Fruit fly (Drosophila melanogaster) whole organism, embryonic: ENCODE measurements around the gene Pss.
A peak's percentile ranks its signal among the peaks of the same experiment; 100 is the strongest.

Experiments
- ATbp ChIP-seq: fragments of 200-800 bp; sonication (Bioruptor generic); optimal IDR thresholded peaks from 2 replicates; lab custom pipeline; 2017; ENCODE audit warnings: missing biosample characterization, mild to moderate bottlenecking, missing genetic modification characterization, missing genetic modification reagents
- Aef1 ChIP-seq: fragments of 200-800 bp; sonication (Bioruptor generic); IDR thresholded peaks from 3 replicates; pipeline ENCODE4 v1.3.6; 2022; ENCODE audit warnings: missing biosample characterization, missing genetic modification characterization
- Atf3 ChIP-seq: fragments of 200-800 bp; sonication (Bioruptor generic); optimal IDR thresholded peaks from 3 replicates; lab custom pipeline; 2016; ENCODE audit warnings: missing biosample characterization, missing genetic modification characterization
- B-H1 ChIP-seq: fragments of 200-800 bp; sonication (Bioruptor generic); IDR thresholded peaks from 3 replicates; pipeline ENCODE4 v1.3.6; 2022; ENCODE audit warnings: missing biosample characterization, missing genetic modification characterization
- BtbVII ChIP-seq: fragments of 200-800 bp; sonication (Bioruptor generic); optimal IDR thresholded peaks from 3 replicates; lab custom pipeline; 2017; ENCODE audit warnings: missing biosample characterization, mild to moderate bottlenecking, missing genetic modification characterization
- Bteb2 ChIP-seq: fragments of 200-800 bp; sonication (Bioruptor generic); optimal IDR thresholded peaks from 2 replicates; lab custom pipeline; 2016; ENCODE audit warnings: missing biosample characterization, missing genetic modification characterization
- CG10147 ChIP-seq: fragments of 200-800 bp; sonication (Bioruptor generic); optimal IDR thresholded peaks from 2 replicates; lab custom pipeline; 2019; ENCODE audit warnings: missing biosample characterization, mild to moderate bottlenecking, missing genetic modification characterization, moderate library complexity
- CG15479 ChIP-seq: fragments of 200-800 bp; sonication (Bioruptor generic); optimal IDR thresholded peaks from 3 replicates; lab custom pipeline; 2019; ENCODE audit warnings: missing biosample characterization, mild to moderate bottlenecking, missing genetic modification characterization, moderate library complexity
- CG16779 ChIP-seq: fragments of 200-800 bp; sonication (Bioruptor generic); IDR thresholded peaks from 2 replicates; pipeline ENCODE4 v1.3.6; 2022; ENCODE audit warnings: missing biosample characterization, missing genetic modification characterization
- CG17328 ChIP-seq: fragments of 200-800 bp; sonication (Bioruptor generic); IDR thresholded peaks from 2 replicates; pipeline ENCODE4 v1.3.6; 2022; ENCODE audit warnings: missing biosample characterization, missing genetic modification characterization
- CG17385 ChIP-seq: fragments of 200-800 bp; sonication (Bioruptor generic); optimal IDR thresholded peaks from 3 replicates; lab custom pipeline; 2018; ENCODE audit warnings: missing biosample characterization, mild to moderate bottlenecking, missing genetic modification characterization
- CG34422 ChIP-seq: fragments of 200-800 bp; sonication (Bioruptor generic); IDR thresholded peaks from 3 replicates; pipeline ENCODE4 v1.3.6; 2022; ENCODE audit warnings: missing biosample characterization, missing genetic modification characterization
- CG3995 ChIP-seq: fragments of 200-800 bp; sonication (Bioruptor generic); optimal IDR thresholded peaks from 3 replicates; lab custom pipeline; 2016; ENCODE audit warnings: missing biosample characterization, missing genetic modification characterization
- CG43689 ChIP-seq: fragments of 200-800 bp; sonication (Bioruptor generic); IDR thresholded peaks from 2 replicates; pipeline ENCODE4 v1.3.6; 2022; ENCODE audit warnings: missing biosample characterization, missing genetic modification characterization
- CG6689 ChIP-seq: fragments of 200-800 bp; sonication (Bioruptor generic); IDR thresholded peaks from 2 replicates; pipeline ENCODE4 v1.3.6; 2022; ENCODE audit warnings: missing biosample characterization, missing genetic modification characterization
- CG6765 ChIP-seq: fragments of 200-800 bp; sonication (Bioruptor generic); optimal IDR thresholded peaks from 3 replicates; lab custom pipeline; 2017; ENCODE audit warnings: missing biosample characterization, mild to moderate bottlenecking, missing genetic modification characterization
- CG7271 ChIP-seq: fragments of 200-800 bp; sonication (Bioruptor generic); optimal IDR thresholded peaks from 2 replicates; lab custom pipeline; 2018; ENCODE audit warnings: missing biosample characterization, mild to moderate bottlenecking, missing genetic modification characterization, moderate library complexity
- CG7839 ChIP-seq: fragments of 200-800 bp; sonication (Bioruptor generic); optimal IDR thresholded peaks from 3 replicates; lab custom pipeline; 2018; ENCODE audit warnings: missing biosample characterization, mild to moderate bottlenecking, missing genetic modification characterization, moderate library complexity
- CG7928 ChIP-seq: fragments of 200-800 bp; sonication (Bioruptor generic); optimal IDR thresholded peaks from 2 replicates; lab custom pipeline; 2017; ENCODE audit warnings: missing biosample characterization, mild to moderate bottlenecking, missing genetic modification characterization
- CG8089 ChIP-seq: fragments of 200-800 bp; sonication (Bioruptor generic); optimal IDR thresholded peaks from 3 replicates; lab custom pipeline; 2016; ENCODE audit warnings: missing biosample characterization, missing genetic modification characterization
- CG8290 ChIP-seq, 3 experiments: fragments of 200-800 bp; sonication (Bioruptor generic); optimal IDR thresholded peaks; 2 replicates each; lab custom pipeline; 2016 to 2019; ENCODE audit warnings: missing biosample characterization in 3 of 3, missing genetic modification characterization in 3 of 3, mild to moderate bottlenecking in 2 of 3, moderate library complexity in 1 of 3
- CG8944 ChIP-seq: fragments of 200-800 bp; sonication (Bioruptor generic); optimal IDR thresholded peaks from 3 replicates; lab custom pipeline; 2016; ENCODE audit warnings: missing biosample characterization, missing genetic modification characterization
- Camta ChIP-seq: fragments of 200-800 bp; sonication (Bioruptor generic); optimal IDR thresholded peaks from 2 replicates; lab custom pipeline; 2016; ENCODE audit warnings: missing biosample characterization, missing genetic modification characterization
- Dll ChIP-seq: fragments of 200-800 bp; sonication (Bioruptor generic); IDR thresholded peaks from 4 replicates; pipeline ENCODE4 v1.3.6; 2022; ENCODE audit warnings: missing biosample characterization, missing genetic modification characterization; ENCODE audit not compliant: partially characterized antibody
- Dref ChIP-seq: fragments of 200-800 bp; sonication (Bioruptor generic); IDR thresholded peaks from 2 replicates; pipeline ENCODE4 v1.3.6; 2022; ENCODE audit warnings: missing biosample characterization, missing genetic modification characterization
- ERR ChIP-seq: fragments of 200-800 bp; sonication (Bioruptor generic); optimal IDR thresholded peaks from 2 replicates; lab custom pipeline; 2016; ENCODE audit warnings: missing biosample characterization, missing genetic modification characterization
- HLH4C ChIP-seq: fragments of 200-800 bp; sonication (Bioruptor generic); IDR thresholded peaks from 3 replicates; pipeline ENCODE4 v1.3.6; 2022; ENCODE audit warnings: missing biosample characterization, missing genetic modification characterization; ENCODE audit not compliant: partially characterized antibody
- Hmr ChIP-seq: fragments of 200-800 bp; sonication (Bioruptor generic); optimal IDR thresholded peaks from 3 replicates; lab custom pipeline; 2017; ENCODE audit warnings: mild to moderate bottlenecking, missing biosample characterization, missing genetic modification reagents, missing genetic modification characterization
- Optix ChIP-seq: fragments of 200-800 bp; sonication (Bioruptor generic); IDR thresholded peaks from 3 replicates; pipeline ENCODE4 v1.3.6; 2022; ENCODE audit warnings: missing biosample characterization, missing genetic modification characterization
- Poxn ChIP-seq: fragments of 200-800 bp; sonication (Bioruptor generic); IDR thresholded peaks from 2 replicates; pipeline ENCODE4 v1.3.6; 2022; ENCODE audit warnings: missing biosample characterization, missing genetic modification characterization
- Rx ChIP-seq: fragments of 200-800 bp; sonication (Bioruptor generic); IDR thresholded peaks from 2 replicates; pipeline ENCODE4 v1.3.6; 2022; ENCODE audit warnings: missing biosample characterization, missing genetic modification characterization
- Sry-δ ChIP-seq: fragments of 200-800 bp; sonication (Bioruptor generic); optimal IDR thresholded peaks from 2 replicates; lab custom pipeline; 2016; ENCODE audit warnings: missing biosample characterization, missing genetic modification characterization
- ash1 ChIP-seq: fragments of 200-800 bp; sonication (Bioruptor generic); optimal IDR thresholded peaks from 2 replicates; lab custom pipeline; 2018; ENCODE audit warnings: missing biosample characterization, mild to moderate bottlenecking, missing genetic modification characterization
- az2 ChIP-seq: fragments of 200-800 bp; sonication (Bioruptor generic); optimal IDR thresholded peaks from 3 replicates; lab custom pipeline; 2016; ENCODE audit warnings: missing biosample characterization, missing genetic modification characterization
- chinmo ChIP-seq: fragments of 200-800 bp; sonication (Bioruptor generic); IDR thresholded peaks from 4 replicates; pipeline ENCODE4 v1.3.6; 2022; ENCODE audit warnings: missing biosample characterization, missing genetic modification characterization; ENCODE audit not compliant: partially characterized antibody
- dmrt11E ChIP-seq: fragments of 200-800 bp; sonication (Bioruptor generic); optimal IDR thresholded peaks from 3 replicates; lab custom pipeline; 2018; ENCODE audit warnings: missing biosample characterization, mild to moderate bottlenecking, missing genetic modification characterization, moderate library complexity
- jumu ChIP-seq: fragments of 200-800 bp; sonication (Bioruptor generic); optimal IDR thresholded peaks from 3 replicates; lab custom pipeline; 2016; ENCODE audit warnings: missing biosample characterization, missing genetic modification characterization
- org-1 ChIP-seq: fragments of 200-800 bp; sonication (Bioruptor generic); optimal IDR thresholded peaks from 2 replicates; lab custom pipeline; 2017; ENCODE audit warnings: missing biosample characterization, missing genetic modification characterization
- p53 ChIP-seq: fragments of 200-800 bp; sonication (Bioruptor generic); optimal IDR thresholded peaks from 2 replicates; lab custom pipeline; 2016; ENCODE audit warnings: missing biosample characterization, missing genetic modification characterization
- pfk ChIP-seq: fragments of 200-800 bp; sonication (Bioruptor generic); optimal IDR thresholded peaks from 2 replicates; lab custom pipeline; 2018; ENCODE audit warnings: missing biosample characterization, mild to moderate bottlenecking, missing genetic modification characterization, moderate library complexity
- phol ChIP-seq: fragments of 200-800 bp; sonication (Bioruptor generic); optimal IDR thresholded peaks from 3 replicates; lab custom pipeline; 2018; ENCODE audit warnings: missing biosample characterization, mild to moderate bottlenecking, missing genetic modification characterization, moderate library complexity
- pnt ChIP-seq: fragments of 200-800 bp; sonication (Bioruptor generic); optimal IDR thresholded peaks from 3 replicates; lab custom pipeline; 2016; ENCODE audit warnings: missing biosample characterization, missing genetic modification characterization
- run ChIP-seq: fragments of 200-800 bp; sonication (Bioruptor generic); optimal IDR thresholded peaks from 3 replicates; lab custom pipeline; 2018; ENCODE audit warnings: missing biosample characterization, mild to moderate bottlenecking, missing genetic modification characterization
- schlank ChIP-seq: fragments of 200-800 bp; sonication (Bioruptor generic); optimal IDR thresholded peaks from 2 replicates; lab custom pipeline; 2018; ENCODE audit warnings: missing biosample characterization, mild to moderate bottlenecking, missing genetic modification characterization
- stc ChIP-seq: fragments of 200-800 bp; sonication (Bioruptor generic); IDR thresholded peaks from 2 replicates; pipeline ENCODE4 v1.3.6; 2022; ENCODE audit warnings: missing biosample characterization, missing genetic modification characterization
- tna ChIP-seq: fragments of 200-800 bp; sonication (Bioruptor generic); IDR thresholded peaks from 2 replicates; pipeline ENCODE4 v1.3.6; 2022; ENCODE audit warnings: missing biosample characterization, missing genetic modification characterization; ENCODE audit not compliant: partially characterized antibody
- toy ChIP-seq: fragments of 200-800 bp; sonication (Bioruptor generic); IDR thresholded peaks from 2 replicates; pipeline ENCODE4 v1.3.6; 2022; ENCODE audit warnings: missing biosample characterization, missing genetic modification characterization
- ttk ChIP-seq: fragments of 200-800 bp; sonication (Bioruptor generic); IDR thresholded peaks from 2 replicates; pipeline ENCODE4 v2.1.2; 2022; ENCODE audit warnings: missing biosample characterization, missing genetic modification characterization
- wek ChIP-seq: fragments of 200-800 bp; sonication (Bioruptor generic); optimal IDR thresholded peaks from 3 replicates; lab custom pipeline; 2018; ENCODE audit warnings: missing biosample characterization, mild to moderate bottlenecking, missing genetic modification characterization, moderate library complexity
- wor ChIP-seq: fragments of 200-800 bp; sonication (Bioruptor generic); IDR thresholded peaks from 2 replicates; pipeline ENCODE4 v1.3.6; 2022; ENCODE audit warnings: missing biosample characterization, missing genetic modification characterization
- zf30C ChIP-seq: fragments of 200-800 bp; sonication (Bioruptor generic); optimal IDR thresholded peaks from 3 replicates; lab custom pipeline; 2018; ENCODE audit warnings: missing biosample characterization, mild to moderate bottlenecking, missing genetic modification characterization
- zfh2 ChIP-seq: fragments of 200-800 bp; sonication (Bioruptor generic); optimal IDR thresholded peaks from 2 replicates; lab custom pipeline; 2016; ENCODE audit warnings: missing biosample characterization, missing genetic modification characterization

The Pss gene

dm6 chr3L:20494262-20494601 lies 31.7 kb downstream of the Pss start (continued):
- TF ChIP-seq Hmr (GFP tag; lab: Kevin White, UChicago) (no peak), CG16779 (GFP tag; lab: Robert Waterston, UW) (no peak), Camta (GFP tag; lab: Kevin White, UChicago) (peak; percentile 22), CG15479 (GFP tag; lab: Kevin White, UChicago) (no peak), CG10147 (peak; percentile 4), org-1 (GFP tag; lab: Kevin White, UChicago) (no peak), CG17328 (GFP tag; lab: Robert Waterston, UW) (no peak), CG7271 (tag; lab: Kevin White, UChicago) (no peak), ATbp (GFP tag; lab: Kevin White, UChicago) (no peak), CG34422 (GFP tag; lab: Robert Waterston, UW) (no peak), CG8089 (GFP tag; lab: Kevin White, UChicago) (no peak), Bteb2 (GFP tag; lab: Kevin White, UChicago) (no peak), HLH4C (GFP tag; lab: Robert Waterston, UW) (no peak), run (tag; lab: Kevin White, UChicago) (no peak), Aef1 (GFP tag; lab: Robert Waterston, UW) (no peak), Optix (GFP tag; lab: Robert Waterston, UW) (no peak), CG43689 (GFP tag; lab: Robert Waterston, UW) (no peak), CG7839 (tag; lab: Kevin White, UChicago) (peak; percentile 52), ERR (GFP tag; lab: Kevin White, UChicago) (no peak), CG8944 (no peak), toy (GFP tag; lab: Robert Waterston, UW) (no peak), Dref (GFP tag; lab: Robert Waterston, UW) (no peak), zfh2 (GFP tag; lab: Kevin White, UChicago) (no peak), chinmo (GFP tag; lab: Robert Waterston, UW) (no peak), az2 (GFP tag; lab: Kevin White, UChicago) (no peak), dmrt11E (no peak), pnt (GFP tag; lab: Kevin White, UChicago) (no peak), p53 (GFP tag; lab: Kevin White, UChicago) (no peak), Atf3 (GFP tag; lab: Kevin White, UChicago) (no peak), wor (GFP tag; lab: Robert Waterston, UW) (no peak), CG6689 (GFP tag; lab: Robert Waterston, UW) (0 out of 2 replicates have a peak, but pooled peaks have one; percentile 24), Rx (GFP tag; lab: Robert Waterston, UW) (no peak), CG17385 (GFP tag; lab: Kevin White, UChicago) (no peak), CG6765 (no peak), CG8290 (GFP tag; optimal IDR thresholded peaks at IDR 0.05; lab: Kevin White, UChicago) (no peak), CG8290 (tag; optimal IDR thresholded peaks at IDR 0.05; lab: Kevin White, UChicago) (no peak), wek (GFP tag; lab: Kevin White, UChicago) (no peak), schlank (tag; lab: Kevin White, UChicago) (no peak), phol (tag; lab: Kevin White, UChicago) (peak; percentile 21), zf30C (no peak), stc (GFP tag; lab: Robert Waterston, UW) (no peak), CG7928 (GFP tag; lab: Kevin White, UChicago) (no peak), ttk (GFP tag; lab: Robert Waterston, UW) (no peak), tna (no peak), pfk (GFP tag; lab: Kevin White, UChicago) (no peak), Dll (GFP tag; lab: Robert Waterston, UW) (no peak), CG3995 (GFP tag; lab: Kevin White, UChicago) (no peak), jumu (no peak), B-H1 (GFP tag; lab: Robert Waterston, UW) (no peak), BtbVII (GFP tag; lab: Kevin White, UChicago) (no peak), ash1 (no peak), Sry-δ (GFP tag; lab: Kevin White, UChicago) (no peak), Poxn (GFP tag; lab: Robert Waterston, UW) (no peak)
